Fruit fly (Drosophila melanogaster): ENCODE measurements around the gene Cip4.

Gene Cip4

dm6 chr3L:4363887-4364794 lies at the start of gene Cip4, which contains the start of gene mRpS6:
Cip4 (minus strand) TSS chr3L:4364102.
mRpS6 (plus strand) TSS chr3L:4364550.
- TF ChIP-seq EcR (GFP tag; optimal IDR thresholded peaks at IDR 0.05) (no peak), Dll (optimal IDR thresholded peaks at IDR 0.05) (no peak), pan (optimal IDR thresholded peaks at IDR 0.05) (no peak)

DNA sequence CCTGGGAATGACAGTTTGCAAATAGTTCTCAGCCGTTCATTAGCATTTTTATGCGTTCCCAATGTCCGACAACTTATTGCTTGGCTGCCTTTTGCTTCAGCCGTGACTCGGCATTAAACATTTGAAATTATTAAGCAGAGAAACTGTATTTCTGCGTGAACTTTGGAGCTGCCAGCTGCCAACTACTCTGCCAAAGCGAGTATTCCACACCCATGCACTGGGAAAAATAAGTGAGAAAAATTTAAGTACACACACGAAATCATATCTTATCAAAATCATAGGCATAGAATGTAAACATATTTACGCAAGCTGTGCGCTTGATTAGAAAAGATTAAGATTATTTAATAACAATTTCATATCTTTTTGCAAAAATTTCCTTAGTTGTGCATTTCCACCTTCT lies 49.1 kb upstream of the Cip4 start:
- TF ChIP-seq Dll (optimal IDR thresholded peaks at IDR 0.05) (no peak), CG8478 (optimal IDR thresholded peaks at IDR 0.05) (no peak), pan (optimal IDR thresholded peaks at IDR 0.05) (no peak), usp (GFP tag; optimal IDR thresholded peaks at IDR 0.05) (no peak), EcR (GFP tag; optimal IDR thresholded peaks at IDR 0.05) (no peak), psq (optimal IDR thresholded peaks at IDR 0.05) (no peak)

dm6 chr3L:4411951-4412350 lies 48.0 kb upstream of the Cip4 start:
- TF ChIP-seq pan (optimal IDR thresholded peaks at IDR 0.05) (no peak), psq (optimal IDR thresholded peaks at IDR 0.05) (no peak), CG8478 (optimal IDR thresholded peaks at IDR 0.05) (no peak), usp (GFP tag; optimal IDR thresholded peaks at IDR 0.05) (no peak), EcR (GFP tag; optimal IDR thresholded peaks at IDR 0.05) (no peak), Dll (optimal IDR thresholded peaks at IDR 0.05) (no peak)

- no peak for TF ChIP-seq usp (GFP tag; optimal IDR thresholded peaks at IDR 0.05)
Measured at dm6 chr3L:4411025-4411873, 47.3 kb upstream of the Cip4 start.

dm6 chr3L:4409898-4410629 lies 46.2 kb upstream of the Cip4 start:
- TF ChIP-seq pan (optimal IDR thresholded peaks at IDR 0.05) (no peak), psq (optimal IDR thresholded peaks at IDR 0.05) (no peak), usp (GFP tag; optimal IDR thresholded peaks at IDR 0.05) (no peak), EcR (GFP tag; optimal IDR thresholded peaks at IDR 0.05) (no peak)

- TF ChIP-seq psq (optimal IDR thresholded peaks at IDR 0.05): no peak
- TF ChIP-seq EcR (GFP tag; optimal IDR thresholded peaks at IDR 0.05): no peak
- TF ChIP-seq pan (optimal IDR thresholded peaks at IDR 0.05): no peak
- no peak for TF ChIP-seq Dll (optimal IDR thresholded peaks at IDR 0.05)
- no peak for TF ChIP-seq CG8478 (optimal IDR thresholded peaks at IDR 0.05)
- no peak for TF ChIP-seq usp (GFP tag; optimal IDR thresholded peaks at IDR 0.05)
Measured at dm6 chr3L:4409134-4409897, 45.4 kb upstream of the Cip4 start.

DNA sequence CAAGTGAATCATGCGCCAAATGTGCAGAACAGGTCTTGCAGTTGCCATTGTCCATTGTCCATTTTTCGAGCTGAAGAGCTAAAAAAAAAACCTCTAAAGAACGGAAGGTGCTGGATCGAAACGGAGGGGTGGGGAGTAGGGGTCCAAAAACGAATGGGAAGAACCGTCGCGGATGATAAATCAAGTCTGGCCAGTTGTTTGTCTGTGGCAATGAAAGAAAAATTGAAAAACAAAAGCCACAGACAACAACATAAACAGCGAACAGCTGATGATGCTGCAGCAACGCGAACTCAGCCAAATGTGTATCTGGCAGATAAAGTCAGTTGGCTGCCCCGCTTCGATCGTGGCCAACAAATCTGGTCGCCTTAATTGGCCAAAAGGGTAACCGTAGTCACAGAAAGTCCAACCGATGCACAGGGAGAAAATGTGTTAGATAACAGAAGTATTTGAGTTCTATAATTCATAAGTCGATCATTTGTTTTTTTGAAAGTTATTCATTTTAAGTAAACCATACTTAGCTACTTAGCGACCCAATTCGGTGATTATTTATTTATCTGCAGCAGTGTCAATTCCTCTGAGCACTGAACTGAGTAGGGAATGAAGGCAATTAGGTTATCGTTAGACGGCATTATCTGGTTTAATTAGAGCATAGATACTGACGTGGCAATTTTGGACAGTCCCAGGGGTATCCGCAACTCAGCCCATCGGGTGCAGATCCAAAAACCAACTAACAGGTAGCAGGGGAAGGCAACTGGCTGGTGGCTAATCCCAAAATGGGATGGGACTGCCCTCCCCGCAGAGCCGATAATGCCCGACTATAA lies 44.6 kb upstream of the Cip4 start:
- TF ChIP-seq Dll (optimal IDR thresholded peaks at IDR 0.05): no peak
- TF ChIP-seq psq (optimal IDR thresholded peaks at IDR 0.05): no peak
- no peak for TF ChIP-seq CG8478 (optimal IDR thresholded peaks at IDR 0.05)
- no peak for TF ChIP-seq usp (GFP tag; optimal IDR thresholded peaks at IDR 0.05)
- TF ChIP-seq pan (optimal IDR thresholded peaks at IDR 0.05): no peak
- TF ChIP-seq EcR (GFP tag; optimal IDR thresholded peaks at IDR 0.05): no peak

- no peak for TF ChIP-seq CG8478 (optimal IDR thresholded peaks at IDR 0.05)
- TF ChIP-seq EcR (GFP tag; optimal IDR thresholded peaks at IDR 0.05): no peak
- TF ChIP-seq usp (GFP tag; optimal IDR thresholded peaks at IDR 0.05): no peak
- no peak for TF ChIP-seq psq (optimal IDR thresholded peaks at IDR 0.05)
- no peak for TF ChIP-seq pan (optimal IDR thresholded peaks at IDR 0.05)
- TF ChIP-seq Dll (optimal IDR thresholded peaks at IDR 0.05): no peak
Measured at dm6 chr3L:4407743-4408142, 43.8 kb upstream of the Cip4 start.

DNA sequence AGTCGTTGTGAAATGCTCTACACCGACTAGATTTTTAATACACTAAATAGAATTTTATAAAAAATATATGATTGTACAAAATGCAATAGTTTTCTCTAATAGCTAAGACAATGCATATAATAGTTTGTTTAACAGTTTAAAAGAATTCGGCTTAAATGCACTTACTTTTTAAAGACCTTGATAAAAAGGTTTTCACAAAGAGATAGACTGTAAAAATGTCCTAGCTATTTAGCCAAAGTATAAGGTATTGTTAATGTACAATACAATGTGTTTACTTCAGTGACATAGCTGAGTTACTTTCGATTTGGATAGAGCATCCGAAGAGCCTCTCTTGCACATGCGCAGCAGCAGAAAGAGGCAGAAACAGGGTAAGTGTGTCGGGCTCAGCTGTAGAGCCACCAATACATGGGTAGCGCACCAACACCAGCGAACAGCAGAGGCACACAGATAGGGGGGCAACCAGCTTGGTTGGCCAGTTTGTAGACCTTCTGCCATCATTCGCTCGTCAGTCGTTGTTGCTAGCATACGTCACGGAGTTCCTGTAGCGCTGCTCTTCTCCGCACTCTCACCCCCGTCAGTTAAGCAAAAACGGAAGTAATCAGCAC lies 42.9 kb upstream of the Cip4 start, which contains the start of gene TP53INP:
Gene TP53INP, plus strand, starts transcription at position 291 of the 605 bp plus-strand sequence.
- TF ChIP-seq EcR (GFP tag; optimal IDR thresholded peaks at IDR 0.05) (no peak), usp (GFP tag; optimal IDR thresholded peaks at IDR 0.05) (no peak), Dll (optimal IDR thresholded peaks at IDR 0.05) (no peak), psq (optimal IDR thresholded peaks at IDR 0.05) (no peak), pan (optimal IDR thresholded peaks at IDR 0.05) (no peak), CG8478 (optimal IDR thresholded peaks at IDR 0.05) (no peak)

- TF ChIP-seq Dll (optimal IDR thresholded peaks at IDR 0.05) (no peak), EcR (GFP tag; optimal IDR thresholded peaks at IDR 0.05) (no peak), psq (optimal IDR thresholded peaks at IDR 0.05) (no peak), CG8478 (optimal IDR thresholded peaks at IDR 0.05) (no peak), pan (optimal IDR thresholded peaks at IDR 0.05) (no peak), usp (GFP tag; optimal IDR thresholded peaks at IDR 0.05) (no peak)
Measured at dm6 chr3L:4405922-4406321, 42.0 kb upstream of the Cip4 start, which contains the start of gene CG15019. CG15019 (minus strand) TSS chr3L:4406059.
